Worm (Caenorhabditis elegans) whole organism, L1 larva: Measurements from ENCODE around the gene srd-66.

Experiments
- fkh-8 ChIP-seq: sonication (generic microtip); optimal IDR thresholded peaks from 2 replicates; lab custom pipeline; 2016; ENCODE audit warnings: mild to moderate bottlenecking, missing genetic modification characterization, missing compliant biosample characterization
- pqm-1 ChIP-seq: sonication (generic microtip); optimal IDR thresholded peaks from 3 replicates; lab custom pipeline; 2017; ENCODE audit warnings: missing biosample characterization, missing genetic modification characterization

DNA sequence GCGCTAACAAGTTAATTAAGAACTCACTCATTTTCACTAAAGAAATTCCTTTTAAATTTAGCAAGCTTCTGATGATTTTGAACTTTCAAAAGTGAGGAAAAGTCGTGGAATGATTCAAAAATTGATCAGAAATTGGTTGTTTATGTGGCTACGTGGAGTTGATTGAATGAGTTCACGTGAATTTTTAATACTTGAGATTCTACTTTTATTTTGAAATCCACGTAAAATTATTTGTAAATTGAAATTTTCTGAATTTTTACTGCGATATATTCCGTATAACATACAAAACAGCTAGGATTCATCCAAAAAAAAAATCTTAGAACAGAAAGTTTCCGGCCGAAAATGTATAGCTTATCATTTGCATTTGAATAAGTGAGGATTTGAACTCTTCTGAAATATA is 12.6 kb downstream of the srd-66 start, which contains the start of gene moa-1:
- TF ChIP-seq fkh-8 (tag; lab: Kevin White, UChicago), result no peak
- TF ChIP-seq pqm-1 (tag; lab: Kevin White, UChicago), result no peak
